Fruit fly (Drosophila melanogaster) whole organism, embryonic: ENCODE measurements around the gene msd1.

ENCODE experiments used
- Adf1 ChIP-seq: fragments of 200-800 bp; sonication (Bioruptor generic); IDR thresholded peaks from 2 replicates; pipeline ENCODE4 v1.3.6; 2022; ENCODE audit warnings: missing biosample characterization, missing genetic modification characterization
- C15 ChIP-seq: fragments of 200-800 bp; sonication (Bioruptor generic); IDR thresholded peaks from 3 replicates; pipeline ENCODE4 v1.3.6; 2022; ENCODE audit warnings: missing biosample characterization, missing genetic modification characterization
- CG10654 ChIP-seq: fragments of 200-800 bp; sonication (Bioruptor generic); optimal IDR thresholded peaks from 2 replicates; lab custom pipeline; 2016; ENCODE audit warnings: missing biosample characterization, missing genetic modification characterization
- CG10979 ChIP-seq: fragments of 200-800 bp; sonication (Bioruptor generic); optimal IDR thresholded peaks from 2 replicates; lab custom pipeline; 2018; ENCODE audit warnings: missing biosample characterization, mild to moderate bottlenecking, missing genetic modification characterization, moderate library complexity
- CG11085 ChIP-seq: fragments of 200-800 bp; sonication (Bioruptor generic); IDR thresholded peaks from 2 replicates; pipeline ENCODE4 v1.3.6; 2022; ENCODE audit warnings: missing biosample characterization, missing genetic modification characterization
- CG11398 ChIP-seq: fragments of 200-800 bp; sonication (Bioruptor generic); optimal IDR thresholded peaks from 2 replicates; lab custom pipeline; 2016; ENCODE audit warnings: missing biosample characterization, missing genetic modification characterization
- CG12299 ChIP-seq: fragments of 200-800 bp; sonication (Bioruptor generic); optimal IDR thresholded peaks from 2 replicates; lab custom pipeline; 2018; ENCODE audit warnings: missing biosample characterization, mild to moderate bottlenecking, missing genetic modification characterization
- CG13894 ChIP-seq: fragments of 200-800 bp; sonication (Bioruptor generic); optimal IDR thresholded peaks from 3 replicates; lab custom pipeline; 2018; ENCODE audit warnings: missing biosample characterization, mild to moderate bottlenecking, missing genetic modification characterization, moderate library complexity
- CG14014 ChIP-seq: fragments of 200-800 bp; sonication (Bioruptor generic); IDR thresholded peaks from 2 replicates; pipeline ENCODE4 v1.3.6; 2022; ENCODE audit warnings: missing biosample characterization, missing genetic modification characterization
- CG15073 ChIP-seq: fragments of 200-800 bp; sonication (Bioruptor generic); optimal IDR thresholded peaks from 2 replicates; lab custom pipeline; 2016; ENCODE audit warnings: missing biosample characterization, missing genetic modification characterization
- CG15601 ChIP-seq: fragments of 200-800 bp; sonication (Bioruptor generic); optimal IDR thresholded peaks from 3 replicates; lab custom pipeline; 2019; ENCODE audit warnings: missing biosample characterization, mild to moderate bottlenecking, missing genetic modification characterization, moderate library complexity
- CG18262 ChIP-seq: fragments of 200-800 bp; optimal IDR thresholded peaks from 3 replicates; lab custom pipeline; 2019; ENCODE audit warnings: missing biosample characterization, mild to moderate bottlenecking, missing genetic modification characterization, moderate library complexity
- CG31224 ChIP-seq: fragments of 200-800 bp; sonication (Bioruptor generic); IDR thresholded peaks from 2 replicates; pipeline ENCODE4 v1.3.6; 2022; ENCODE audit warnings: missing biosample characterization, missing genetic modification characterization
- CG3163 ChIP-seq: fragments of 200-800 bp; sonication (Bioruptor generic); optimal IDR thresholded peaks from 3 replicates; lab custom pipeline; 2016; ENCODE audit warnings: missing biosample characterization, missing genetic modification characterization
- CG33557 ChIP-seq: fragments of 200-800 bp; sonication (Bioruptor generic); optimal IDR thresholded peaks from 2 replicates; lab custom pipeline; 2019; ENCODE audit warnings: missing biosample characterization, mild to moderate bottlenecking, missing genetic modification characterization, moderate library complexity
- CG3995 ChIP-seq: fragments of 200-800 bp; sonication (Bioruptor generic); optimal IDR thresholded peaks from 3 replicates; lab custom pipeline; 2016; ENCODE audit warnings: missing biosample characterization, missing genetic modification characterization
- CG4854 ChIP-seq: fragments of 200-800 bp; sonication (Bioruptor generic); optimal IDR thresholded peaks from 2 replicates; lab custom pipeline; 2016; ENCODE audit warnings: missing biosample characterization, missing genetic modification characterization, inconsistent platforms
- CG5245 ChIP-seq: fragments of 200-800 bp; sonication (Bioruptor generic); optimal IDR thresholded peaks from 3 replicates; lab custom pipeline; 2016; ENCODE audit warnings: missing biosample characterization, missing genetic modification characterization
- CG8944 ChIP-seq: fragments of 200-800 bp; sonication (Bioruptor generic); optimal IDR thresholded peaks from 3 replicates; lab custom pipeline; 2016; ENCODE audit warnings: missing biosample characterization, missing genetic modification characterization
- CHES-1-like ChIP-seq: fragments of 200-800 bp; sonication (Bioruptor generic); optimal IDR thresholded peaks from 2 replicates; lab custom pipeline; 2016; ENCODE audit warnings: missing biosample characterization, missing genetic modification characterization
- CTCF ChIP-seq: fragments of 200-800 bp; sonication (Bioruptor generic); optimal IDR thresholded peaks from 2 replicates; lab custom pipeline; 2017; ENCODE audit warnings: missing biosample characterization, mild to moderate bottlenecking, missing genetic modification characterization, moderate library complexity
- Camta ChIP-seq: fragments of 200-800 bp; sonication (Bioruptor generic); optimal IDR thresholded peaks from 2 replicates; lab custom pipeline; 2016; ENCODE audit warnings: missing biosample characterization, missing genetic modification characterization
- Dek ChIP-seq: fragments of 200-800 bp; sonication (Bioruptor generic); optimal IDR thresholded peaks from 3 replicates; lab custom pipeline; 2019; ENCODE audit warnings: missing biosample characterization, mild to moderate bottlenecking, missing genetic modification characterization, moderate library complexity
- Dip3 ChIP-seq: fragments of 200-800 bp; sonication (Bioruptor generic); optimal IDR thresholded peaks from 3 replicates; lab custom pipeline; 2016; ENCODE audit warnings: missing biosample characterization, missing genetic modification characterization
- ERR ChIP-seq: fragments of 200-800 bp; sonication (Bioruptor generic); optimal IDR thresholded peaks from 2 replicates; lab custom pipeline; 2016; ENCODE audit warnings: missing biosample characterization, missing genetic modification characterization
- Eip74EF ChIP-seq, 2 experiments: fragments of 200-800 bp in 1 of 2; fragments of >200 bp in 1 of 2; sonication (Bioruptor generic) in 1 of 2; optimal IDR thresholded peaks; 2 replicates each; lab custom pipeline; 2017 to 2019; ENCODE audit warnings: missing biosample characterization in 2 of 2, missing genetic modification characterization in 2 of 2, mild to moderate bottlenecking in 1 of 2, moderate library complexity in 1 of 2
- H2.0 ChIP-seq: fragments of 200-800 bp; sonication (Bioruptor generic); IDR thresholded peaks from 2 replicates; pipeline ENCODE4 v1.3.6; 2022; ENCODE audit warnings: missing biosample characterization, missing genetic modification characterization
- Hand ChIP-seq: fragments of 200-800 bp; sonication (Bioruptor generic); optimal IDR thresholded peaks from 2 replicates; lab custom pipeline; 2017; ENCODE audit warnings: mild to moderate bottlenecking, missing biosample characterization, missing genetic modification reagents, missing genetic modification characterization
- HmgZ ChIP-seq: fragments of 200-800 bp; sonication (Bioruptor generic); optimal IDR thresholded peaks from 2 replicates; lab custom pipeline; 2018; ENCODE audit warnings: missing biosample characterization, mild to moderate bottlenecking, missing genetic modification characterization
- Hmr ChIP-seq: fragments of 200-800 bp; sonication (Bioruptor generic); optimal IDR thresholded peaks from 3 replicates; lab custom pipeline; 2017; ENCODE audit warnings: mild to moderate bottlenecking, missing biosample characterization, missing genetic modification reagents, missing genetic modification characterization
- Hr51 ChIP-seq, 2 experiments: fragments of 200-800 bp; sonication (Bioruptor generic); optimal IDR thresholded peaks; 2 replicates in 1 of 2; 3 replicates in 1 of 2; lab custom pipeline; 2016 to 2018; ENCODE audit warnings: missing biosample characterization in 2 of 2, missing genetic modification characterization in 2 of 2, mild to moderate bottlenecking in 1 of 2, moderate library complexity in 1 of 2
- Nf-YC ChIP-seq: fragments of 200-800 bp; optimal IDR thresholded peaks from 3 replicates; lab custom pipeline; 2019; ENCODE audit warnings: missing biosample characterization, mild to moderate bottlenecking, missing genetic modification characterization, moderate library complexity
- Rfx ChIP-seq: fragments of 200-800 bp; sonication (Bioruptor generic); IDR thresholded peaks from 2 replicates; pipeline ENCODE4 v1.3.6; 2022; ENCODE audit warnings: missing biosample characterization, missing genetic modification characterization
- Scr ChIP-seq: fragments of 200-800 bp; sonication (Bioruptor generic); IDR thresholded peaks from 2 replicates; pipeline ENCODE4 v1.3.6; 2022; ENCODE audit warnings: missing biosample characterization, missing genetic modification characterization; ENCODE audit not compliant: partially characterized antibody
- abd-A ChIP-seq: fragments of 200-800 bp; sonication (Bioruptor generic); optimal IDR thresholded peaks from 3 replicates; lab custom pipeline; 2019; ENCODE audit warnings: missing biosample characterization, mild to moderate bottlenecking, missing genetic modification characterization, moderate library complexity
- ara ChIP-seq: fragments of 200-800 bp; sonication (Bioruptor generic); IDR thresholded peaks from 2 replicates; pipeline ENCODE4 v1.3.6; 2022; ENCODE audit warnings: missing biosample characterization, missing genetic modification characterization
- caup ChIP-seq: fragments of 200-800 bp; sonication (Bioruptor generic); optimal IDR thresholded peaks from 3 replicates; lab custom pipeline; 2017; ENCODE audit warnings: missing biosample characterization, mild to moderate bottlenecking, missing genetic modification characterization, moderate library complexity; ENCODE audit not compliant: severe bottlenecking
- dmrt99B ChIP-seq: fragments of 200-800 bp; sonication (Bioruptor generic); optimal IDR thresholded peaks from 2 replicates; lab custom pipeline; 2018; ENCODE audit warnings: missing biosample characterization, mild to moderate bottlenecking, missing genetic modification characterization, moderate library complexity
- fd3F ChIP-seq: fragments of 200-800 bp; sonication (Bioruptor generic); optimal IDR thresholded peaks from 2 replicates; lab custom pipeline; 2018; ENCODE audit warnings: missing biosample characterization, mild to moderate bottlenecking, missing genetic modification characterization, moderate library complexity
- her ChIP-seq: fragments of 200-800 bp; sonication (Bioruptor generic); optimal IDR thresholded peaks from 2 replicates; lab custom pipeline; 2016; ENCODE audit warnings: missing biosample characterization, missing genetic modification characterization
- ind ChIP-seq: fragments of 200-800 bp; sonication (Bioruptor generic); optimal IDR thresholded peaks from 3 replicates; lab custom pipeline; 2016; ENCODE audit warnings: missing biosample characterization, missing genetic modification characterization
- lola ChIP-seq, 3 experiments: fragments of >200 bp in 2 of 3; fragments of 200-800 bp in 1 of 3; sonication (Bioruptor generic) in 1 of 3; optimal IDR thresholded peaks; 2 replicates each; lab custom pipeline; 2017 to 2019; ENCODE audit warnings: missing biosample characterization in 3 of 3, missing genetic modification characterization in 3 of 3, mild to moderate bottlenecking in 1 of 3, moderate library complexity in 1 of 3
- maf-S ChIP-seq: fragments of 200-800 bp; sonication (Bioruptor generic); optimal IDR thresholded peaks from 2 replicates; lab custom pipeline; 2016; ENCODE audit warnings: missing biosample characterization, missing genetic modification characterization
- pros ChIP-seq: fragments of 200-800 bp; sonication (Bioruptor generic); optimal IDR thresholded peaks from 3 replicates; lab custom pipeline; 2019; ENCODE audit warnings: missing biosample characterization, mild to moderate bottlenecking, missing genetic modification characterization, moderate library complexity
- sd ChIP-seq: fragments of 200-800 bp; sonication (Bioruptor generic); optimal IDR thresholded peaks from 3 replicates; lab custom pipeline; 2018; ENCODE audit warnings: missing biosample characterization, mild to moderate bottlenecking, missing genetic modification characterization, moderate library complexity
- seq ChIP-seq: fragments of 200-800 bp; sonication (Bioruptor generic); IDR thresholded peaks from 2 replicates; pipeline ENCODE4 v1.3.6; 2022; ENCODE audit warnings: missing biosample characterization, missing genetic modification characterization
- sr ChIP-seq: fragments of 200-800 bp; sonication (Bioruptor generic); IDR thresholded peaks from 3 replicates; pipeline ENCODE4 v1.3.6; 2022; ENCODE audit warnings: missing biosample characterization, missing genetic modification characterization
- tap ChIP-seq: fragments of 200-800 bp; optimal IDR thresholded peaks from 3 replicates; lab custom pipeline; 2019; ENCODE audit warnings: missing biosample characterization, mild to moderate bottlenecking, missing genetic modification characterization, moderate library complexity
- tin ChIP-seq: fragments of 200-800 bp; sonication (Bioruptor generic); optimal IDR thresholded peaks from 3 replicates; lab custom pipeline; 2016; ENCODE audit warnings: missing biosample characterization, missing genetic modification characterization
- vfl ChIP-seq: fragments of 200-800 bp; sonication (Bioruptor generic); optimal IDR thresholded peaks from 2 replicates; lab custom pipeline; 2016; ENCODE audit warnings: missing biosample characterization, missing genetic modification characterization
- yki ChIP-seq: fragments of >200 bp; optimal IDR thresholded peaks from 3 replicates; lab custom pipeline; 2018
- zfh2 ChIP-seq: fragments of 200-800 bp; sonication (Bioruptor generic); optimal IDR thresholded peaks from 2 replicates; lab custom pipeline; 2016; ENCODE audit warnings: missing biosample characterization, missing genetic modification characterization

msd1 gene

dm6 chr3L:1352065-1352464, 20.5 kb downstream of the msd1 start (continued):
- TF ChIP-seq Hmr (GFP tag; lab: Kevin White, UChicago) (peak; percentile 34), Dek (tag; lab: Kevin White, UChicago) (peak; percentile 6), Scr (peak; percentile 91), CG33557 (GFP tag; lab: Kevin White, UChicago) (peak; percentile 14), Rfx (GFP tag; lab: Robert Waterston, UW) (peak; percentile 51), CG18262 (tag; lab: Kevin White, UChicago) (peak; percentile 37), CG11398 (GFP tag; lab: Kevin White, UChicago) (no peak), CHES-1-like (GFP tag; lab: Kevin White, UChicago) (no peak), CG11085 (no peak), abd-A (tag; lab: Kevin White, UChicago) (peak; percentile 82), CG3163 (peak; percentile 49), Hand (GFP tag; lab: Kevin White, UChicago) (no peak), CTCF (peak; percentile 98), fd3F (GFP tag; lab: Kevin White, UChicago) (no peak), yki (lab: Kevin White, UChicago) (no peak), lola (GFP tag; optimal IDR thresholded peaks at IDR 0.05; lab: Kevin White, UChicago) (peak in 1 of 3 experiments; percentile 2), CG13894 (tag; lab: Kevin White, UChicago) (peak; percentile 53), CG4854 (GFP tag; lab: Kevin White, UChicago) (peak; percentile 45), HmgZ (tag; lab: Kevin White, UChicago) (peak; percentile 70), CG5245 (GFP tag; lab: Kevin White, UChicago) (no peak), dmrt99B (peak; percentile 45), ara (GFP tag; lab: Robert Waterston, UW) (no peak), Eip74EF (GFP tag; optimal IDR thresholded peaks at IDR 0.05; lab: Kevin White, UChicago) (peak in 1 of 2 experiments; percentile 29), CG3995 (peak; percentile 84), C15 (GFP tag; lab: Robert Waterston, UW) (no peak), CG15601 (tag; lab: Kevin White, UChicago) (peak; percentile 18), H2.0 (no peak), sr (GFP tag; lab: Robert Waterston, UW) (no peak), CG14014 (GFP tag; lab: Robert Waterston, UW) (no peak), CG15073 (no peak), Adf1 (GFP tag; lab: Robert Waterston, UW) (no peak; the same call in 1 of the 2 replicates), vfl (GFP tag; lab: Kevin White, UChicago) (no peak), CG31224 (GFP tag; lab: Robert Waterston, UW) (no peak), zfh2 (GFP tag; lab: Kevin White, UChicago) (peak; percentile 25), Nf-YC (tag; lab: Kevin White, UChicago) (peak; percentile 40), Camta (no peak), her (peak; percentile 39), ERR (GFP tag; lab: Kevin White, UChicago) (no peak), pros (GFP tag; lab: Kevin White, UChicago) (peak; percentile 90), CG12299 (tag; lab: Kevin White, UChicago) (no peak), CG8944 (GFP tag; lab: Kevin White, UChicago) (no peak), tin (GFP tag; lab: Kevin White, UChicago) (peak; percentile 31), ind (GFP tag; lab: Kevin White, UChicago) (no peak), tap (no peak), Hr51 (GFP tag; optimal IDR thresholded peaks at IDR 0.05; lab: Kevin White, UChicago) (peak; percentile 30 to 38), sd (peak; percentile 91), seq (GFP tag; lab: Robert Waterston, UW) (no peak), CG10654 (no peak), CG10979 (tag; lab: Kevin White, UChicago) (peak; percentile 35), caup (GFP tag; lab: Kevin White, UChicago) (peak; percentile 10), Dip3 (GFP tag; lab: Kevin White, UChicago) (no peak), maf-S (GFP tag; lab: Kevin White, UChicago) (no peak)
